Worm (Caenorhabditis elegans): ENCODE results near the gene K07F5.7.
"Not testable (repeated sequence)": the region's sequence is repeated elsewhere in the genome, so short reads cannot be mapped to it uniquely, and the experiment has no call there.

The K07F5.7 gene

ce11 chrIV:9848075-9848474 is at the start of gene K07F5.7:
Gene K07F5.7, minus strand, starts transcription at chrIV:9848175.
- TF ChIP-seq pros-1 (tag; optimal IDR thresholded peaks at IDR 0.05) (no peak), tbx-2 (tag; optimal IDR thresholded peaks at IDR 0.05) (no peak), tbx-7 (tag; optimal IDR thresholded peaks at IDR 0.05) (no peak), F13H6.1 (tag; optimal IDR thresholded peaks at IDR 0.05) (no peak), K02D7.2 (tag; optimal IDR thresholded peaks at IDR 0.05) (no peak), ceh-22 (tag; optimal IDR thresholded peaks at IDR 0.05) (no peak), C08G9.2 (tag; optimal IDR thresholded peaks at IDR 0.05) (no peak), npax-4 (tag; optimal IDR thresholded peaks at IDR 0.05) (no peak), ceh-14 (tag; optimal IDR thresholded peaks at IDR 0.05) (no peak), hlh-30 (tag; optimal IDR thresholded peaks at IDR 0.05; ENCODE audit: insufficient read depth) (no peak), ceh-31 (tag; optimal IDR thresholded peaks at IDR 0.05) (no peak), gmeb-2 (tag; optimal IDR thresholded peaks at IDR 0.05) (no peak), ref-2 (tag; optimal IDR thresholded peaks at IDR 0.05) (no peak), hlh-15 (tag; optimal IDR thresholded peaks at IDR 0.05) (no peak)

- TF ChIP-seq ttx-3 (tag; optimal IDR thresholded peaks at IDR 0.05) = no peak
- TF ChIP-seq pat-9 (tag; optimal IDR thresholded peaks at IDR 0.05) = no peak
- TF ChIP-seq pha-4 (tag; optimal IDR thresholded peaks at IDR 0.05) = no peak
- no peak for TF ChIP-seq C08G9.2 (tag; optimal IDR thresholded peaks at IDR 0.05)
- no peak for TF ChIP-seq ama-1 (optimal IDR thresholded peaks at IDR 0.05)
- TF ChIP-seq nfya-1 (tag; optimal IDR thresholded peaks at IDR 0.05) = no peak
These were observed 47.1 kb upstream of the K07F5.7 start, which contains the start of gene ssp-32 for ce11 chrIV:9895088-9895487. Gene ssp-32, plus strand, starts transcription at chrIV:9895388.

- TF ChIP-seq che-1 (tag; optimal IDR thresholded peaks at IDR 0.05); fkh-6 (tag; optimal IDR thresholded peaks at IDR 0.05); ceh-6 (GFP tag; optimal IDR thresholded peaks at IDR 0.05): not testable (repeated sequence)
These were observed 46.4 kb upstream of the K07F5.7 start, which contains the start of gene msp-77 for ce11 chrIV:9894331-9894730. Gene msp-77, plus strand, starts transcription at chrIV:9894631.

ce11 chrIV:9893649-9894048 is 45.7 kb upstream of the K07F5.7 start, which contains the start of gene sss-1:
Gene sss-1, minus strand, starts transcription at chrIV:9893749.
- not testable (repeated sequence) for TF ChIP-seq syd-9 (tag; optimal IDR thresholded peaks at IDR 0.05); sox-2 (GFP tag; IDR thresholded peaks at IDR 0.05); eyg-1 (tag; optimal IDR thresholded peaks at IDR 0.05)

- no peak for TF ChIP-seq C38D4.7 (GFP tag; optimal IDR thresholded peaks at IDR 0.05)
- TF ChIP-seq nhr-232 (tag; optimal IDR thresholded peaks at IDR 0.05) = no peak
- TF ChIP-seq npax-4 (tag; optimal IDR thresholded peaks at IDR 0.05) = no peak
- TF ChIP-seq ceh-9 (tag; optimal IDR thresholded peaks at IDR 0.05) = no peak
- no peak for TF ChIP-seq ceh-34 (tag; optimal IDR thresholded peaks at IDR 0.05)
- no peak for TF ChIP-seq ref-2 (tag; optimal IDR thresholded peaks at IDR 0.05)
- no peak for TF ChIP-seq unc-55 (GFP tag; optimal IDR thresholded peaks at IDR 0.05)
- TF ChIP-seq fkh-6 (tag; optimal IDR thresholded peaks at IDR 0.05) = no peak
- no peak for TF ChIP-seq sdc-2 (tag; optimal IDR thresholded peaks at IDR 0.05)
These were observed 44.0 kb upstream of the K07F5.7 start, which contains the start of gene F32B6.4 for ce11 chrIV:9891938-9892337. Gene F32B6.4, minus strand, starts transcription at chrIV:9892038.

- no peak for TF ChIP-seq ceh-30 (tag; optimal IDR thresholded peaks at IDR 0.05)
- no peak for TF ChIP-seq npax-4 (tag; optimal IDR thresholded peaks at IDR 0.05)
- TF ChIP-seq T23F11.4 (GFP tag; optimal IDR thresholded peaks at IDR 0.05) = no peak
- TF ChIP-seq ceh-2 (tag; optimal IDR thresholded peaks at IDR 0.05) = no peak
- TF ChIP-seq zip-5 (tag; optimal IDR thresholded peaks at IDR 0.05) = no peak
- no peak for TF ChIP-seq pag-3 (tag; optimal IDR thresholded peaks at IDR 0.05; ENCODE audit: borderline replicate concordance)
- no peak for TF ChIP-seq pha-2 (tag; optimal IDR thresholded peaks at IDR 0.05)
- no peak for TF ChIP-seq tbx-7 (tag; optimal IDR thresholded peaks at IDR 0.05)
- no peak for TF ChIP-seq ahr-1 (tag; optimal IDR thresholded peaks at IDR 0.05)
- no peak for TF ChIP-seq fax-1 (tag; optimal IDR thresholded peaks at IDR 0.05)
- no peak for TF ChIP-seq hlh-6 (tag; optimal IDR thresholded peaks at IDR 0.05)
- no peak for TF ChIP-seq fkh-6 (tag; optimal IDR thresholded peaks at IDR 0.05)
- TF ChIP-seq che-1 (tag; optimal IDR thresholded peaks at IDR 0.05) = no peak
- no peak for TF ChIP-seq elt-2 (tag; optimal IDR thresholded peaks at IDR 0.05)
- no peak for TF ChIP-seq ceh-22 (tag; optimal IDR thresholded peaks at IDR 0.05)
- no peak for TF ChIP-seq pha-4 (tag; optimal IDR thresholded peaks at IDR 0.05)
- no peak for TF ChIP-seq Y22D7AL.16 (tag; optimal IDR thresholded peaks at IDR 0.05)
- TF ChIP-seq hlh-8 (tag; optimal IDR thresholded peaks at IDR 0.05) = no peak
- no peak for TF ChIP-seq dve-1 (tag; optimal IDR thresholded peaks at IDR 0.05)
- no peak for TF ChIP-seq pat-9 (tag; optimal IDR thresholded peaks at IDR 0.05)
These were observed 41.9 kb upstream of the K07F5.7 start, which contains the start of gene ttbk-3 for ce11 chrIV:9889857-9890256. Gene ttbk-3, minus strand, starts transcription at chrIV:9889957.

Data from whole organism, late embryonic.